Worm (Caenorhabditis elegans) whole organism, late embryonic: Measurements from ENCODE around the gene grl-22.

Experiments
- C08G9.2 ChIP-seq: sonication (generic microtip); optimal IDR thresholded peaks from 2 replicates; lab custom pipeline; 2016; ENCODE audit warnings: mild to moderate bottlenecking, missing genetic modification characterization, moderate library complexity, missing compliant biosample characterization
- ama-1 ChIP-seq: fragments of 150-350 bp; optimal IDR thresholded peaks from 2 replicates; lab custom pipeline; 2014
- dmd-4 ChIP-seq: sonication (generic microtip); optimal IDR thresholded peaks from 2 replicates; lab custom pipeline; 2016; ENCODE audit warnings: borderline replicate concordance, missing genetic modification characterization, missing compliant biosample characterization
- eyg-1 ChIP-seq: sonication (generic microtip); optimal IDR thresholded peaks from 2 replicates; lab custom pipeline; 2016; ENCODE audit warnings: missing genotype, missing genetic modification characterization, missing compliant biosample characterization
- fkh-6 ChIP-seq: sonication (generic microtip); optimal IDR thresholded peaks from 2 replicates; lab custom pipeline; 2016; ENCODE audit warnings: missing genetic modification characterization, missing compliant biosample characterization
- hlh-8 ChIP-seq: sonication (generic microtip); optimal IDR thresholded peaks from 2 replicates; lab custom pipeline; 2016; ENCODE audit warnings: missing genotype, missing genetic modification characterization, missing compliant biosample characterization
- lim-6 ChIP-seq: sonication (generic microtip); optimal IDR thresholded peaks from 2 replicates; lab custom pipeline; 2016; ENCODE audit warnings: missing genetic modification characterization, missing compliant biosample characterization
- lin-11 ChIP-seq: fragments of 200-800 bp; sonication (Bioruptor generic); optimal IDR thresholded peaks from 2 replicates; lab custom pipeline; 2018; ENCODE audit warnings: mild to moderate bottlenecking, missing genetic modification characterization, missing compliant biosample characterization
- madf-2 ChIP-seq: sonication (generic microtip); optimal IDR thresholded peaks from 2 replicates; lab custom pipeline; 2017; ENCODE audit warnings: missing genetic modification characterization, missing compliant biosample characterization
- pha-2 ChIP-seq: sonication (generic microtip); optimal IDR thresholded peaks from 2 replicates; lab custom pipeline; 2017; ENCODE audit warnings: mild to moderate bottlenecking, missing genetic modification characterization, missing compliant biosample characterization
- pha-4 ChIP-seq: fragments of 150-350 bp; optimal IDR thresholded peaks from 2 replicates; lab custom pipeline; 2018; ENCODE audit warnings: missing biosample characterization, missing genetic modification reagents, missing genetic modification characterization
- rnt-1 ChIP-seq: sonication (generic microtip); optimal IDR thresholded peaks from 2 replicates; lab custom pipeline; 2016; ENCODE audit warnings: missing genetic modification characterization, missing compliant biosample characterization
- sox-4 ChIP-seq: sonication (generic microtip); optimal IDR thresholded peaks from 2 replicates; lab custom pipeline; 2017; ENCODE audit warnings: mild to moderate bottlenecking, missing genetic modification characterization, inconsistent platforms, missing compliant biosample characterization
- unc-55 ChIP-seq: sonication (generic microtip); optimal IDR thresholded peaks from 2 replicates; lab custom pipeline; 2017; ENCODE audit warnings: missing biosample characterization, missing genetic modification reagents, missing genetic modification characterization

DNA sequence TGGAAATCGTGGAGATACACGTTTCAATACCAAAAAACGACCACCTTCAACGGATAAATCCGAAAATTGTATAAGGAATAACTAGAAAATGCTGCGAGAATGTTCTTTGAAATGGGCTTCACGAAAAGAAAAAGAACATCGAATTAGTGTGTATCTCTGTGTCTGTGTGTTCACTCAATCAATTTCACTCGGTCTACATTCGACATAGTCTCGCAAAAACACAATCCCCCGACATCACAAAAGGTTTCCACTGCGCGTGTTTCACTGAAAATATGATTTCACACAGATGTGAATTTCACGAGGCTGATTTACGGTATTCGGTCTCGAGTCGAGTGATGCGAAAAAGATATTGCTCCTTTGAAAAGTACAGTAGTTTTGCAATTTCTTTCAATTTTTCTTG, 40.1 kb downstream of the grl-22 start:
- TF ChIP-seq dmd-4 (no peak), pha-4 (tag; lab: Kevin White, UChicago) (no peak), pha-2 (tag; lab: Kevin White, UChicago) (no peak), madf-2 (tag; lab: Kevin White, UChicago) (no peak), eyg-1 (no peak), lim-6 (no peak), lin-11 (no peak), rnt-1 (tag; lab: Kevin White, UChicago) (no peak), fkh-6 (tag; lab: Kevin White, UChicago) (no peak), sox-4 (tag; lab: Kevin White, UChicago) (no peak), hlh-8 (tag; lab: Kevin White, UChicago) (no peak), ama-1 (lab: Kevin White, UChicago) (no peak), unc-55 (GFP tag; lab: Kevin White, UChicago) (no peak), C08G9.2 (tag; lab: Kevin White, UChicago) (no peak)
